Worm (Caenorhabditis elegans) whole organism, young adult: ENCODE data around the gene R05G6.10.
"Not testable (repeated sequence)": the region's sequence is repeated elsewhere in the genome, so short reads cannot be mapped to it uniquely, and the experiment has no call there.

Experiments
- B0019.2 ChIP-seq: fragments of 200-800 bp; sonication (Bioruptor generic); conservative IDR thresholded peaks from 2 replicates; pipeline ENCODE4 v1.3.6; 2022; ENCODE audit warnings: missing genetic modification reagents, missing genetic modification characterization, missing compliant biosample characterization
- B0261.1 ChIP-seq: sonication (generic microtip); optimal IDR thresholded peaks from 2 replicates; lab custom pipeline; 2016; ENCODE audit warnings: mild to moderate bottlenecking, missing genetic modification characterization, moderate library complexity, missing compliant biosample characterization
- C17E4.6 ChIP-seq: fragments of 200-800 bp; sonication (Bioruptor generic); IDR thresholded peaks from 2 replicates; pipeline ENCODE4 v1.3.6; 2022; ENCODE audit warnings: missing genetic modification reagents, missing genetic modification characterization, missing compliant biosample characterization
- F33H1.4 ChIP-seq: fragments of 200-800 bp; sonication (Bioruptor generic); IDR thresholded peaks from 2 replicates; pipeline ENCODE4 v1.3.6; 2022; ENCODE audit warnings: missing genetic modification reagents, missing genetic modification characterization, missing compliant biosample characterization
- F52B5.7 ChIP-seq: sonication (generic microtip); optimal IDR thresholded peaks from 2 replicates; lab custom pipeline; 2016; ENCODE audit warnings: mild to moderate bottlenecking, missing genetic modification characterization, missing compliant biosample characterization
- F57A8.1 ChIP-seq: fragments of 200-800 bp; sonication (Bioruptor generic); optimal IDR thresholded peaks from 2 replicates; lab custom pipeline; 2018; ENCODE audit warnings: mild to moderate bottlenecking, missing genetic modification characterization, moderate library complexity, missing compliant biosample characterization
- K12H6.12 ChIP-seq: fragments of 200-800 bp; sonication (Bioruptor generic); optimal IDR thresholded peaks from 2 replicates; lab custom pipeline; 2018; ENCODE audit warnings: mild to moderate bottlenecking, missing genetic modification characterization, missing compliant biosample characterization
- aptf-2 ChIP-seq: fragments of 200-800 bp; sonication (Bioruptor generic); conservative IDR thresholded peaks from 2 replicates; pipeline ENCODE4 v1.3.6; 2022; ENCODE audit warnings: missing genetic modification reagents, missing genetic modification characterization, missing compliant biosample characterization
- atf-7 ChIP-seq: sonication (generic microtip); optimal IDR thresholded peaks from 2 replicates; lab custom pipeline; 2017; ENCODE audit warnings: mild to moderate bottlenecking, missing genetic modification characterization, missing compliant biosample characterization
- attf-5 ChIP-seq: fragments of 200-800 bp; sonication (Bioruptor generic); optimal IDR thresholded peaks from 2 replicates; lab custom pipeline; 2018; ENCODE audit warnings: mild to moderate bottlenecking, missing genetic modification characterization, missing compliant biosample characterization
- bed-1 ChIP-seq: fragments of 200-800 bp; sonication (Bioruptor generic); IDR thresholded peaks from 2 replicates; pipeline ENCODE4 v1.3.6; 2022; ENCODE audit warnings: missing genetic modification reagents, missing genetic modification characterization, missing compliant biosample characterization
- cebp-1 ChIP-seq, 2 experiments: fragments of 200-800 bp in 1 of 2; sonication (Bioruptor generic) in 1 of 2; sonication (generic microtip) in 1 of 2; IDR thresholded peaks in 1 of 2; optimal IDR thresholded peaks in 1 of 2; 2 replicates each; pipeline versions ENCODE4 v1.3.6 to Lab custom; 2017 to 2022; ENCODE audit warnings: missing compliant biosample characterization in 2 of 2, missing genetic modification characterization in 2 of 2, mild to moderate bottlenecking in 1 of 2, missing genetic modification reagents in 1 of 2, moderate library complexity in 1 of 2
- cebp-2 ChIP-seq: fragments of 200-800 bp; sonication (Bioruptor generic); IDR thresholded peaks from 2 replicates; pipeline ENCODE4 v1.3.6; 2022; ENCODE audit warnings: missing genetic modification characterization, missing compliant biosample characterization
- ceh-100 ChIP-seq: fragments of 200-800 bp; sonication (Bioruptor generic); IDR thresholded peaks from 2 replicates; pipeline ENCODE4 v1.3.6; 2022; ENCODE audit warnings: missing genetic modification reagents, missing genetic modification characterization, missing compliant biosample characterization
- ceh-40 ChIP-seq: fragments of 200-800 bp; sonication (Bioruptor generic); IDR thresholded peaks from 2 replicates; pipeline ENCODE4 v1.3.6; 2022; ENCODE audit warnings: missing genetic modification characterization, missing compliant biosample characterization
- ceh-58 ChIP-seq: fragments of 200-800 bp; sonication (Bioruptor generic); IDR thresholded peaks from 2 replicates; pipeline ENCODE4 v1.3.6; 2022; ENCODE audit warnings: missing genetic modification characterization, missing compliant biosample characterization
- ceh-79 ChIP-seq: sonication (generic microtip); optimal IDR thresholded peaks from 2 replicates; lab custom pipeline; 2017; ENCODE audit warnings: mild to moderate bottlenecking, missing genetic modification characterization, missing compliant biosample characterization
- ceh-91 ChIP-seq: fragments of 200-800 bp; sonication (Bioruptor generic); IDR thresholded peaks from 2 replicates; pipeline ENCODE4 v1.3.6; 2022; ENCODE audit warnings: missing genetic modification reagents, missing genetic modification characterization, missing compliant biosample characterization
- dox-1 ChIP-seq: fragments of 200-800 bp; sonication (Bioruptor generic); IDR thresholded peaks from 2 replicates; pipeline ENCODE4 v1.3.6; 2022; ENCODE audit warnings: missing genetic modification reagents, missing genetic modification characterization, missing compliant biosample characterization
- egl-18 ChIP-seq: fragments of 200-800 bp; sonication (Bioruptor generic); IDR thresholded peaks from 2 replicates; pipeline ENCODE4 v1.3.6; 2022; ENCODE audit warnings: missing genetic modification reagents, missing genetic modification characterization, missing compliant biosample characterization
- fkh-3 ChIP-seq: sonication (generic microtip); optimal IDR thresholded peaks from 2 replicates; lab custom pipeline; 2016; ENCODE audit warnings: mild to moderate bottlenecking, missing genetic modification characterization, missing compliant biosample characterization
- hmg-20 ChIP-seq: fragments of 200-800 bp; sonication (Bioruptor generic); IDR thresholded peaks from 2 replicates; pipeline ENCODE4 v1.3.6; 2022; ENCODE audit warnings: missing genetic modification reagents, missing genetic modification characterization, missing compliant biosample characterization
- let-526 ChIP-seq: fragments of 200-800 bp; sonication (Bioruptor generic); IDR thresholded peaks from 2 replicates; pipeline ENCODE4 v1.3.6; 2022; ENCODE audit warnings: missing genetic modification reagents, missing genetic modification characterization, missing compliant biosample characterization
- let-607 ChIP-seq, 2 experiments: fragments of 200-800 bp in 1 of 2; sonication (Bioruptor generic) in 1 of 2; sonication (generic microtip) in 1 of 2; optimal IDR thresholded peaks; 2 replicates each; lab custom pipeline; 2016 to 2018; ENCODE audit warnings: mild to moderate bottlenecking in 2 of 2, missing compliant biosample characterization in 2 of 2, missing genetic modification characterization in 2 of 2, moderate library complexity in 2 of 2, missing genotype in 1 of 2
- lin-54 ChIP-seq: fragments of 200-800 bp; sonication (Bioruptor generic); optimal IDR thresholded peaks from 2 replicates; lab custom pipeline; 2018; ENCODE audit warnings: mild to moderate bottlenecking, missing genetic modification characterization, missing compliant biosample characterization
- mel-28 ChIP-seq: sonication (generic microtip); optimal IDR thresholded peaks from 2 replicates; lab custom pipeline; 2016; ENCODE audit warnings: borderline replicate concordance, mild to moderate bottlenecking, missing genetic modification characterization, missing compliant biosample characterization
- nhr-120 ChIP-seq: fragments of 200-800 bp; sonication (Bioruptor generic); IDR thresholded peaks from 2 replicates; pipeline ENCODE4 v1.3.6; 2022; ENCODE audit warnings: missing genetic modification characterization, missing compliant biosample characterization
- nhr-90 ChIP-seq: sonication (generic microtip); optimal IDR thresholded peaks from 2 replicates; lab custom pipeline; 2016; ENCODE audit warnings: missing genotype, mild to moderate bottlenecking, missing genetic modification characterization, missing compliant biosample characterization
- rcor-1 ChIP-seq: fragments of 200-800 bp; sonication (Bioruptor generic); IDR thresholded peaks from 2 replicates; pipeline ENCODE4 v1.3.6; 2022; ENCODE audit warnings: missing genetic modification reagents, missing genetic modification characterization, missing compliant biosample characterization
- rec-8 ChIP-seq, 2 experiments: sonication (generic microtip); optimal IDR thresholded peaks; 2 replicates each; lab custom pipeline; 2016; ENCODE audit warnings: mild to moderate bottlenecking in 2 of 2, missing genetic modification characterization in 2 of 2, missing genetic modification reagents in 2 of 2, missing genotype in 2 of 2, missing biosample characterization in 1 of 2, missing compliant biosample characterization in 1 of 2, moderate library complexity in 1 of 2
- rpc-1 ChIP-seq, 2 experiments: fragments of 150-350 bp in 1 of 2; sonication (generic microtip) in 1 of 2; optimal IDR thresholded peaks; 2 replicates each; lab custom pipeline; 2014 to 2018; ENCODE audit warnings: missing biosample characterization in 1 of 2, missing genetic modification characterization in 1 of 2, missing genetic modification reagents in 1 of 2, missing genotype in 1 of 2
- sdz-38 ChIP-seq: sonication (generic microtip); optimal IDR thresholded peaks from 2 replicates; lab custom pipeline; 2016; ENCODE audit warnings: missing genotype, missing genetic modification characterization, missing compliant biosample characterization
- snpc-1.3 ChIP-seq: sonication (generic microtip); optimal IDR thresholded peaks from 2 replicates; lab custom pipeline; 2017; ENCODE audit warnings: missing genetic modification characterization, mild to moderate bottlenecking, missing compliant biosample characterization, antibody characterized with exemption, moderate library complexity, missing genotype, missing genetic modification reagents; ENCODE audit not compliant: insufficient read depth
- sptf-2 ChIP-seq: fragments of 200-800 bp; sonication (Bioruptor generic); optimal IDR thresholded peaks from 2 replicates; lab custom pipeline; 2018; ENCODE audit warnings: mild to moderate bottlenecking, missing genetic modification characterization, missing compliant biosample characterization
- tbp1 ChIP-seq: fragments of 200-800 bp; sonication (Bioruptor generic); optimal IDR thresholded peaks from 2 replicates; lab custom pipeline; 2018; ENCODE audit warnings: mild to moderate bottlenecking, missing genetic modification characterization, missing compliant biosample characterization
- tbx-9 ChIP-seq: sonication (generic microtip); optimal IDR thresholded peaks from 2 replicates; lab custom pipeline; 2016; ENCODE audit warnings: borderline replicate concordance, missing genetic modification characterization, inconsistent platforms, missing compliant biosample characterization
- unc-130 ChIP-seq: sonication (generic microtip); optimal IDR thresholded peaks from 2 replicates; lab custom pipeline; 2016; ENCODE audit warnings: missing genetic modification reagents, missing genetic modification characterization, missing compliant biosample characterization
- ztf-18 ChIP-seq: sonication (generic microtip); optimal IDR thresholded peaks from 2 replicates; lab custom pipeline; 2016; ENCODE audit warnings: missing genotype, mild to moderate bottlenecking, missing genetic modification characterization, missing compliant biosample characterization

The R05G6.10 gene

DNA sequence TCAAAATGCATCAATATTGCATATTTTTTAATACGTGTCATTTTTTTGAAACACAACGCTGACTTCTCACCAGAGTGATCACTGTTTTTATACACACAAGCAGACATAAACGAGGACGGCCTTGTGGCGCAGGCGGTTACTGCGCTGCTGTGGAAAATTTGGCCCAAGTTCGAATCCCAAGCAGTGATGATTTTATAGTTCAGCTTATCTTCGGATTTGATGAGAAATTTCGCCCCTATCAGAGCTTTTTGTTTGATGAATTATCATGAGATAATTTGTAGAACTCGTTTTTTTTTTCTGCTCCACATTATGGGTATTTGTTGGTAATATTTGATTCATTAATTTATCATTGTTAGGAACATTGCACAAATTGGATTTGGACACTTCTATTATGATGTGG lies 31.6 kb upstream of the R05G6.10 start (continued):
- TF ChIP-seq mel-28 (tag; lab: Kevin White, UChicago) (peak; percentile 39), F33H1.4 (GFP tag; lab: Robert Waterston, UW) (peak; percentile 54), lin-54 (GFP tag; lab: Kevin White, UChicago) (peak; percentile 85)

DNA sequence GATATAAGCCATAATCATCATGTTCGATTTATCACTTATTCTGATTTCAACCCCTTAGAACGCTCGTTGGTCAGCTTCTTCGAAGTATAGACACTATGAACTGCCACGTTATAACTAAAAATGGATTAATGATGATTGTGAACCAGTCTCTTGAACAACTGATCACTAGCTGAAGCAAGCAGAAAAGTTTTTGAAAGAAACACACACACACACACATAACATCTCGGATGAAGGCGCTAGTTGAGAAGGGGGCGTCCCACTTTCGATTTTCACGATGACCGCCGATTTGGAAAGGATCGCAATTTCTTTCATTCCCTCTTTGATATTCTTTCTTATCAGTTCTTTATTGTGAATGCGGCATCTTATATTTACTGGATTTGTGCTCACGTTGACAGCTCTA lies 26.3 kb upstream of the R05G6.10 start, which contains the start of gene clec-180:
clec-180 (plus strand) TSS at position 301 of the 400 bp plus-strand sequence.
- TF ChIP-seq rcor-1 (GFP tag; lab: Robert Waterston, UW) (no peak), ceh-58 (GFP tag; lab: Robert Waterston, UW) (no peak), ceh-91 (GFP tag; lab: Robert Waterston, UW) (no peak), unc-130 (GFP tag; lab: Kevin White, UChicago) (no peak), C17E4.6 (GFP tag; lab: Robert Waterston, UW) (no peak), sptf-2 (GFP tag; lab: Kevin White, UChicago) (no peak), let-607 (tag; optimal IDR thresholded peaks at IDR 0.05; lab: Kevin White, UChicago) (no peak), nhr-90 (tag; lab: Kevin White, UChicago) (no peak), aptf-2 (GFP tag; lab: Robert Waterston, UW) (no peak), rec-8 (tag; optimal IDR thresholded peaks at IDR 0.05; lab: Kevin White, UChicago) (no peak), sdz-38 (tag; lab: Kevin White, UChicago) (no peak)

- TF ChIP-seq dox-1 (GFP tag; lab: Robert Waterston, UW): no peak
- no peak for TF ChIP-seq rec-8 (tag; optimal IDR thresholded peaks at IDR 0.05; lab: Kevin White, UChicago)
- no peak for TF ChIP-seq hmg-20
- TF ChIP-seq K12H6.12 (tag; lab: Kevin White, UChicago): no peak
- TF ChIP-seq ceh-79 (tag; lab: Kevin White, UChicago): no peak
These were observed 25.2 kb upstream of the R05G6.10 start, which contains the start of gene F32E10.8 for ce11 chrIV:7567557-7568010. Gene F32E10.8, plus strand, starts transcription at chrIV:7567607.

DNA sequence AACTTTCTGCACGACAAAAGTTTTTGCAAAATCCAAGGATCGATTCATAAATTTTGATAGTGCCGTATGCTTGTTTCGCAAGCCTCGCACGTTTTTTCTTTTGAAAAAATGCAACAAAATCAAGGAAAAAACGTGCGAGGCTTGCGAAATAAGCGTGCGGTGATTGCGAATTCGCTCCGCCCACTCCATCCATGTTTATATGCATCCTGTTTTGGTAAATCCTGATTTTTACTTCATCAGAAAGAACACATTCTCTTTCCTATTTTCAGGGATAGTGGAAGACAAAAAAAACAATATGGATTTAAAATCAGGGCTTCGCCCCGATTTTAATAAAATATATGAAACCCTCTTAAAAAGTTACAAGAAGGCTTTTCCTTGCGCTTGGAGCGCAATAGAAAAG lies 21.5 kb upstream of the R05G6.10 start, which contains the start of gene F32E10.9:
F32E10.9 (minus strand) TSS at position 101 of the 400 bp plus-strand sequence.
- TF ChIP-seq tbp1 (GFP tag; lab: Kevin White, UChicago); let-607 (tag; optimal IDR thresholded peaks at IDR 0.05; lab: Kevin White, UChicago); egl-18: not testable (repeated sequence)
- TF ChIP-seq, all 124 proteins: peak for 0; not testable (repeated sequence) for 124

ce11 chrIV:7561614-7562142 lies 19.3 kb upstream of the R05G6.10 start, which contains the start of gene ima-3:
Gene ima-3, minus strand, starts transcription at chrIV:7561664.
- no peak for TF ChIP-seq F52B5.7
- no peak for TF ChIP-seq nhr-90 (tag; lab: Kevin White, UChicago)
- no peak for TF ChIP-seq cebp-2
- TF ChIP-seq nhr-120 (GFP tag; lab: Robert Waterston, UW): no peak
- TF ChIP-seq snpc-1.3 (tag; lab: Kevin White, UChicago): no peak
- TF ChIP-seq sdz-38 (tag; lab: Kevin White, UChicago): no peak
- TF ChIP-seq rpc-1 (optimal IDR thresholded peaks at IDR 0.05; lab: Kevin White, UChicago): no peak
- TF ChIP-seq rpc-1 (tag; optimal IDR thresholded peaks at IDR 0.05; lab: Kevin White, UChicago): no peak
- TF ChIP-seq F57A8.1: no peak
- TF ChIP-seq ztf-18: no peak
- no peak for TF ChIP-seq B0261.1 (tag; lab: Kevin White, UChicago)
- TF ChIP-seq bed-1 (GFP tag; lab: Robert Waterston, UW): no peak
- no peak for TF ChIP-seq let-526 (GFP tag; lab: Robert Waterston, UW)
- TF ChIP-seq egl-18: no peak
- peak; percentile 56; the same call in 1 of the 2 replicates for TF ChIP-seq ceh-100 (GFP tag; lab: Robert Waterston, UW)
- TF ChIP-seq F33H1.4 (GFP tag; lab: Robert Waterston, UW): no peak
- no peak for TF ChIP-seq atf-7 (tag; lab: Kevin White, UChicago)
- no peak for TF ChIP-seq B0019.2 (GFP tag; lab: Robert Waterston, UW)
- peak; percentile 86 for TF ChIP-seq attf-5
- no peak for TF ChIP-seq tbx-9 (tag; lab: Kevin White, UChicago)
- TF ChIP-seq cebp-1 (GFP tag; IDR thresholded peaks at IDR 0.05; lab: Robert Waterston, UW): no peak
- peak; percentile 75 for TF ChIP-seq cebp-1 (tag; optimal IDR thresholded peaks at IDR 0.05; lab: Kevin White, UChicago)
- no peak for TF ChIP-seq ceh-40 (GFP tag; lab: Robert Waterston, UW)
- TF ChIP-seq fkh-3 (tag; lab: Kevin White, UChicago): no peak
